Worm (Caenorhabditis elegans) whole organism, mixed stage, embryonic: ENCODE measurements around the gene lec-11.

ENCODE experiments used
- blmp-1 ChIP-seq: fragments of 150-350 bp; optimal IDR thresholded peaks from 2 replicates; lab custom pipeline; 2014; ENCODE audit warnings: missing biosample characterization, missing genetic modification characterization
- flh-1 ChIP-seq: fragments of 200-800 bp; sonication (Bioruptor generic); optimal IDR thresholded peaks from 2 replicates; lab custom pipeline; 2018; ENCODE audit warnings: mild to moderate bottlenecking, missing genetic modification characterization, moderate library complexity, missing compliant biosample characterization
- nhr-28 ChIP-seq: fragments of 150-350 bp; optimal IDR thresholded peaks from 2 replicates; lab custom pipeline; 2014; ENCODE audit warnings: missing biosample characterization, missing genetic modification characterization

ce11 chrIV:6572655-6573054 lies 17.3 kb downstream of the lec-11 start:
- TF ChIP-seq nhr-28 (no peak), blmp-1 (no peak), flh-1 (GFP tag; lab: Kevin White, UChicago) (no peak)
